Worm (Caenorhabditis elegans): Measurements from ENCODE around the gene cpr-4.

ce11 chrV:6614152-6614734 lies at the start of gene cpr-4:
- TF ChIP-seq mdl-1 (tag; optimal IDR thresholded peaks at IDR 0.05): peak in 1 of 2 experiments; percentile 66
- TF ChIP-seq lin-15B (tag; optimal IDR thresholded peaks at IDR 0.05): no peak
- TF ChIP-seq unc-62 (GFP tag; optimal IDR thresholded peaks at IDR 0.05): no peak
- no peak for TF ChIP-seq nhr-28 (tag; optimal IDR thresholded peaks at IDR 0.05)
- TF ChIP-seq ztf-4 (tag; optimal IDR thresholded peaks at IDR 0.05): no peak
- TF ChIP-seq ceh-82 (tag; optimal IDR thresholded peaks at IDR 0.05): no peak
- TF ChIP-seq nhr-71 (tag; optimal IDR thresholded peaks at IDR 0.05): peak; percentile 48
- TF ChIP-seq sptf-1 (tag; optimal IDR thresholded peaks at IDR 0.05): no peak
- peak; percentile 28 for TF ChIP-seq ama-1 (optimal IDR thresholded peaks at IDR 0.05)
- TF ChIP-seq ceh-88 (GFP tag; IDR thresholded peaks at IDR 0.05): no peak
- TF ChIP-seq snpc-4 (tag; optimal IDR thresholded peaks at IDR 0.05): no peak
- peak; percentile 100 for TF ChIP-seq elt-2 (tag; optimal IDR thresholded peaks at IDR 0.05)
- TF ChIP-seq efl-1 (optimal IDR thresholded peaks at IDR 0.05): no peak
- peak in 1 of 2 experiments; percentile 82 for TF ChIP-seq efl-1 (GFP tag; optimal IDR thresholded peaks at IDR 0.05 in 1 of 2)

All from whole organism, L1 larva.